Worm (Caenorhabditis elegans) whole organism, young adult: Measurements from ENCODE around the gene F25H9.7.

Experiments used
- B0261.1 ChIP-seq: sonication (generic microtip); optimal IDR thresholded peaks from 2 replicates; lab custom pipeline; 2016; ENCODE audit warnings: mild to moderate bottlenecking, missing genetic modification characterization, moderate library complexity, missing compliant biosample characterization
- F10E7.11 ChIP-seq: sonication (generic microtip); optimal IDR thresholded peaks from 2 replicates; lab custom pipeline; 2017; ENCODE audit warnings: mild to moderate bottlenecking, missing genetic modification characterization, moderate library complexity, missing compliant biosample characterization
- F23B12.7 ChIP-seq: sonication (generic microtip); optimal IDR thresholded peaks from 2 replicates; lab custom pipeline; 2017; ENCODE audit warnings: missing genetic modification characterization, mild to moderate bottlenecking, missing compliant biosample characterization, antibody characterized with exemption, moderate library complexity; ENCODE audit not compliant: insufficient read depth
- F49E8.2 ChIP-seq: sonication (generic microtip); optimal IDR thresholded peaks from 3 replicates; lab custom pipeline; 2017; ENCODE audit warnings: missing genetic modification characterization, mild to moderate bottlenecking, missing compliant biosample characterization, antibody characterized with exemption, moderate library complexity; ENCODE audit not compliant: insufficient read depth
- F52B5.7 ChIP-seq: sonication (generic microtip); optimal IDR thresholded peaks from 2 replicates; lab custom pipeline; 2016; ENCODE audit warnings: mild to moderate bottlenecking, missing genetic modification characterization, missing compliant biosample characterization
- K11D2.4 ChIP-seq: fragments of 200-800 bp; sonication (Bioruptor generic); IDR thresholded peaks from 2 replicates; pipeline ENCODE4 v1.3.6; 2022; ENCODE audit warnings: missing genetic modification reagents, missing genetic modification characterization, missing compliant biosample characterization
- ZK185.1 ChIP-seq: sonication (generic microtip); optimal IDR thresholded peaks from 2 replicates; lab custom pipeline; 2016; ENCODE audit warnings: mild to moderate bottlenecking, missing genetic modification characterization, missing compliant biosample characterization; ENCODE audit not compliant: poor library complexity, severe bottlenecking
- attf-5 ChIP-seq: fragments of 200-800 bp; sonication (Bioruptor generic); optimal IDR thresholded peaks from 2 replicates; lab custom pipeline; 2018; ENCODE audit warnings: mild to moderate bottlenecking, missing genetic modification characterization, missing compliant biosample characterization
- ceh-27 ChIP-seq: fragments of 200-800 bp; sonication (Bioruptor generic); optimal IDR thresholded peaks from 2 replicates; lab custom pipeline; 2018; ENCODE audit warnings: mild to moderate bottlenecking, missing genetic modification characterization, moderate library complexity, missing compliant biosample characterization
- ceh-79 ChIP-seq: sonication (generic microtip); optimal IDR thresholded peaks from 2 replicates; lab custom pipeline; 2017; ENCODE audit warnings: mild to moderate bottlenecking, missing genetic modification characterization, missing compliant biosample characterization
- die-1 ChIP-seq: sonication (generic microtip); optimal IDR thresholded peaks from 2 replicates; lab custom pipeline; 2016; ENCODE audit warnings: missing genotype, mild to moderate bottlenecking, missing genetic modification characterization, missing compliant biosample characterization
- dox-1 ChIP-seq: fragments of 200-800 bp; sonication (Bioruptor generic); IDR thresholded peaks from 2 replicates; pipeline ENCODE4 v1.3.6; 2022; ENCODE audit warnings: missing genetic modification reagents, missing genetic modification characterization, missing compliant biosample characterization
- egl-18 ChIP-seq: fragments of 200-800 bp; sonication (Bioruptor generic); IDR thresholded peaks from 2 replicates; pipeline ENCODE4 v1.3.6; 2022; ENCODE audit warnings: missing genetic modification reagents, missing genetic modification characterization, missing compliant biosample characterization
- egl-44 ChIP-seq: fragments of 200-800 bp; sonication (Bioruptor generic); IDR thresholded peaks from 2 replicates; pipeline ENCODE4 v1.3.6; 2022; ENCODE audit warnings: missing genetic modification reagents, missing genetic modification characterization, missing compliant biosample characterization
- ekl-4 ChIP-seq: fragments of 200-800 bp; sonication (Bioruptor generic); IDR thresholded peaks from 2 replicates; pipeline ENCODE4 v1.3.6; 2022; ENCODE audit warnings: missing genetic modification reagents, missing genetic modification characterization, missing compliant biosample characterization
- fkh-3 ChIP-seq: sonication (generic microtip); optimal IDR thresholded peaks from 2 replicates; lab custom pipeline; 2016; ENCODE audit warnings: mild to moderate bottlenecking, missing genetic modification characterization, missing compliant biosample characterization
- gei-17 ChIP-seq: fragments of 200-800 bp; sonication (Bioruptor generic); optimal IDR thresholded peaks from 2 replicates; lab custom pipeline; 2018; ENCODE audit warnings: mild to moderate bottlenecking, missing genetic modification characterization, missing compliant biosample characterization
- hmg-20 ChIP-seq: fragments of 200-800 bp; sonication (Bioruptor generic); IDR thresholded peaks from 2 replicates; pipeline ENCODE4 v1.3.6; 2022; ENCODE audit warnings: missing genetic modification reagents, missing genetic modification characterization, missing compliant biosample characterization
- lin-54 ChIP-seq: fragments of 200-800 bp; sonication (Bioruptor generic); optimal IDR thresholded peaks from 2 replicates; lab custom pipeline; 2018; ENCODE audit warnings: mild to moderate bottlenecking, missing genetic modification characterization, missing compliant biosample characterization
- lir-1 ChIP-seq: fragments of 200-800 bp; sonication (Bioruptor generic); conservative IDR thresholded peaks from 2 replicates; pipeline ENCODE4 v1.3.6; 2022; ENCODE audit warnings: missing genetic modification reagents, missing genetic modification characterization, missing compliant biosample characterization
- lsl-1 ChIP-seq: fragments of 200-800 bp; sonication (Bioruptor generic); optimal IDR thresholded peaks from 2 replicates; lab custom pipeline; 2018; ENCODE audit warnings: mild to moderate bottlenecking, missing genetic modification characterization, moderate library complexity, missing compliant biosample characterization
- madf-3 ChIP-seq: fragments of 200-800 bp; sonication (Bioruptor generic); IDR thresholded peaks from 2 replicates; pipeline ENCODE4 v1.3.6; 2022; ENCODE audit warnings: missing genetic modification reagents, missing genetic modification characterization, missing compliant biosample characterization
- mel-28 ChIP-seq: sonication (generic microtip); optimal IDR thresholded peaks from 2 replicates; lab custom pipeline; 2016; ENCODE audit warnings: borderline replicate concordance, mild to moderate bottlenecking, missing genetic modification characterization, missing compliant biosample characterization
- mxl-1 ChIP-seq: sonication (generic microtip); optimal IDR thresholded peaks from 2 replicates; lab custom pipeline; 2016; ENCODE audit warnings: missing genetic modification characterization, missing compliant biosample characterization
- nfya-2 ChIP-seq: fragments of 200-800 bp; sonication (Bioruptor generic); IDR thresholded peaks from 2 replicates; pipeline ENCODE4 v1.3.6; 2022; ENCODE audit warnings: missing genetic modification reagents, missing genetic modification characterization, missing compliant biosample characterization
- nhr-179 ChIP-seq: sonication (generic microtip); optimal IDR thresholded peaks from 2 replicates; lab custom pipeline; 2016; ENCODE audit warnings: mild to moderate bottlenecking, missing genetic modification characterization, missing compliant biosample characterization
- pbrm-1 ChIP-seq: fragments of 200-800 bp; sonication (Bioruptor generic); IDR thresholded peaks from 2 replicates; pipeline ENCODE4 v1.3.6; 2022; ENCODE audit warnings: missing genetic modification reagents, missing genetic modification characterization, missing compliant biosample characterization
- pha-4 ChIP-seq: fragments of 150-350 bp; sonication (generic microtip); optimal IDR thresholded peaks from 2 replicates; lab custom pipeline; 2014; ENCODE audit warnings: missing biosample characterization, missing genetic modification reagents, missing genetic modification characterization
- snpc-1.1 ChIP-seq: sonication (generic microtip); optimal IDR thresholded peaks from 2 replicates; lab custom pipeline; 2017; ENCODE audit warnings: missing genetic modification characterization, mild to moderate bottlenecking, missing compliant biosample characterization, antibody characterized with exemption, moderate library complexity, missing genotype, missing genetic modification reagents; ENCODE audit not compliant: insufficient read depth
- snpc-1.3 ChIP-seq: sonication (generic microtip); optimal IDR thresholded peaks from 2 replicates; lab custom pipeline; 2017; ENCODE audit warnings: missing genetic modification characterization, mild to moderate bottlenecking, missing compliant biosample characterization, antibody characterized with exemption, moderate library complexity, missing genotype, missing genetic modification reagents; ENCODE audit not compliant: insufficient read depth
- sptf-2 ChIP-seq: fragments of 200-800 bp; sonication (Bioruptor generic); optimal IDR thresholded peaks from 2 replicates; lab custom pipeline; 2018; ENCODE audit warnings: mild to moderate bottlenecking, missing genetic modification characterization, missing compliant biosample characterization
- tlf-1 ChIP-seq: fragments of 200-800 bp; sonication (Bioruptor generic); optimal IDR thresholded peaks from 2 replicates; lab custom pipeline; 2018; ENCODE audit warnings: mild to moderate bottlenecking, missing genetic modification characterization, missing compliant biosample characterization
- unc-62 ChIP-seq: fragments of 150-350 bp; optimal IDR thresholded peaks from 2 replicates; lab custom pipeline; 2014; ENCODE audit warnings: missing biosample characterization, missing genetic modification reagents, missing genetic modification characterization
- ztf-6 ChIP-seq: fragments of 200-800 bp; sonication (Bioruptor generic); IDR thresholded peaks from 2 replicates; pipeline ENCODE4 v1.3.6; 2022; ENCODE audit warnings: missing genetic modification reagents, missing genetic modification characterization, missing compliant biosample characterization

F25H9.7 gene

ce11 chrV:13472062-13472461 is 3.9 kb downstream of the F25H9.7 start:
- no peak for TF ChIP-seq sptf-2 (GFP tag; lab: Kevin White, UChicago)
- no peak for TF ChIP-seq F23B12.7 (tag; lab: Kevin White, UChicago)
- no peak for TF ChIP-seq mxl-1 (tag; lab: Kevin White, UChicago)
- TF ChIP-seq madf-3 (GFP tag; lab: Robert Waterston, UW), result no peak
- no peak for TF ChIP-seq ekl-4 (GFP tag; lab: Robert Waterston, UW)
- TF ChIP-seq tlf-1, result no peak
- no peak for TF ChIP-seq snpc-1.1 (tag; lab: Kevin White, UChicago)

ce11 chrV:13473467-13473866 is 5.3 kb downstream of the F25H9.7 start, which contains the start of gene T10G3.1:
T10G3.1 (minus strand) TSS chrV:13473679.
- no peak for TF ChIP-seq lir-1 (GFP tag; lab: Robert Waterston, UW)
- no peak for TF ChIP-seq ekl-4 (GFP tag; lab: Robert Waterston, UW)
- TF ChIP-seq egl-18 (GFP tag; lab: Robert Waterston, UW), result no peak
- no peak for TF ChIP-seq die-1 (tag; lab: Kevin White, UChicago)
- no peak for TF ChIP-seq pha-4 (tag; lab: Kevin White, UChicago)

ce11 chrV:13476350-13476749 is 8.2 kb downstream of the F25H9.7 start, which contains the start of gene T10G3.8:
T10G3.8 (minus strand) TSS chrV:13476450.
- no peak for TF ChIP-seq F10E7.11 (tag; lab: Kevin White, UChicago)
- no peak for TF ChIP-seq egl-44
- no peak for TF ChIP-seq dox-1
- no peak for TF ChIP-seq F52B5.7 (tag; lab: Kevin White, UChicago)
- TF ChIP-seq ztf-6 (GFP tag; lab: Robert Waterston, UW), result no peak
- no peak for TF ChIP-seq hmg-20 (GFP tag; lab: Robert Waterston, UW)
- no peak for TF ChIP-seq mel-28 (tag; lab: Kevin White, UChicago)
- TF ChIP-seq madf-3 (GFP tag; lab: Robert Waterston, UW), result no peak
- no peak for TF ChIP-seq attf-5 (GFP tag; lab: Kevin White, UChicago)
- TF ChIP-seq snpc-1.3, result no peak
- TF ChIP-seq B0261.1, result no peak
- no peak for TF ChIP-seq K11D2.4 (GFP tag; lab: Robert Waterston, UW)

ce11 chrV:13479766-13480165 is 11.6 kb downstream of the F25H9.7 start, which contains the start of gene T10G3.2:
T10G3.2 (minus strand) TSS chrV:13479866.
- TF ChIP-seq nfya-2 (no peak), F10E7.11 (tag; lab: Kevin White, UChicago) (no peak), lsl-1 (no peak), ceh-79 (no peak), pbrm-1 (GFP tag; lab: Robert Waterston, UW) (no peak), ZK185.1 (no peak), nhr-179 (no peak), gei-17 (GFP tag; lab: Kevin White, UChicago) (no peak), madf-3 (GFP tag; lab: Robert Waterston, UW) (no peak), unc-62 (no peak), F49E8.2 (tag; lab: Kevin White, UChicago) (no peak), lin-54 (GFP tag; lab: Kevin White, UChicago) (no peak), fkh-3 (tag; lab: Kevin White, UChicago) (no peak), ceh-27 (GFP tag; lab: Kevin White, UChicago) (no peak)
